Fruit fly (Drosophila melanogaster) whole organism, adult: Measurements from ENCODE around the gene Mipp1.

Experiments
- CG11617 ChIP-seq: fragments of 200-800 bp; sonication (Bioruptor generic); optimal IDR thresholded peaks from 2 replicates; lab custom pipeline; 2017; ENCODE audit warnings: mild to moderate bottlenecking, missing biosample characterization, missing genetic modification reagents, missing genetic modification characterization
- Crg-1 ChIP-seq: fragments of 200-800 bp; sonication (Bioruptor generic); optimal IDR thresholded peaks from 2 replicates; lab custom pipeline; 2016; ENCODE audit warnings: missing biosample characterization, missing genetic modification characterization
- Hr96 ChIP-seq: fragments of 200-800 bp; sonication (Bioruptor generic); optimal IDR thresholded peaks from 2 replicates; lab custom pipeline; 2016; ENCODE audit warnings: missing biosample characterization, missing genetic modification characterization

DNA sequence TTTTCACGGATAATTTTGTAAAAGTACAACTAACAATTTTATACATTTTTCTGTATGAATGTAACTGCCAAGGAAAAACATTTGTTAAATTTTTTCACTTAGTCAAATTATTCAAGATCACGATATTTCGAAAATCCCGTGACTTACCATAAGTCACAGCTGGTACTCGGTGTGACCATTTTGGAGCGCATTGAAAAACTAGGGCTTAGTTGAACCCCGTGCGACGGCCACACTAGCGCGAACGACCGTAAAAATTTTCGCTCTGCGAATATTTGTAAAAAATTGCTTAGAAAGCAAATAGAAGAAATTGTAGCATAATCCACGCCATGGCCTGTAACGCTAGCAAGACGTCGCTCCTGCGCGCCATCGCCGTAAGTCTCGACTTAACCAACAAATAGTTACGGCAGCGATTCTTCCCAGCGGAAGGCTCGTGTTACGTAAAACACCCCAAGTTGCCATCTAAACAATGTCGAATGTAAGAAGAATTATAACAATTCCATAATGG lies 11.0 kb upstream of the Mipp1 start, which contains the start of gene UQCR-C2:
- TF ChIP-seq Crg-1 (GFP tag; lab: Kevin White, UChicago), result peak; percentile 29
- TF ChIP-seq CG11617 (GFP tag; lab: Kevin White, UChicago), result peak; percentile 48
- no peak for TF ChIP-seq Hr96 (GFP tag; lab: Kevin White, UChicago)
